Worm (Caenorhabditis elegans): ENCODE data around the gene nhr-258.

The nhr-258 gene

ce11 chrIV:8043722-8044121 is 1.0 kb upstream of the nhr-258 start:
- peak; percentile 47 for TF ChIP-seq fos-1 (tag; optimal IDR thresholded peaks at IDR 0.05)
- no peak for TF ChIP-seq sma-9 (GFP tag; optimal IDR thresholded peaks at IDR 0.05)
- no peak for TF ChIP-seq sma-9 (tag; optimal IDR thresholded peaks at IDR 0.05)

- TF ChIP-seq crh-2 (tag; optimal IDR thresholded peaks at IDR 0.05) (no peak), ztf-11 (tag; optimal IDR thresholded peaks at IDR 0.05) (no peak), dmd-4 (tag; optimal IDR thresholded peaks at IDR 0.05) (no peak)
These were observed 3.3 kb downstream of the nhr-258 start for ce11 chrIV:8048083-8048482.

DNA sequence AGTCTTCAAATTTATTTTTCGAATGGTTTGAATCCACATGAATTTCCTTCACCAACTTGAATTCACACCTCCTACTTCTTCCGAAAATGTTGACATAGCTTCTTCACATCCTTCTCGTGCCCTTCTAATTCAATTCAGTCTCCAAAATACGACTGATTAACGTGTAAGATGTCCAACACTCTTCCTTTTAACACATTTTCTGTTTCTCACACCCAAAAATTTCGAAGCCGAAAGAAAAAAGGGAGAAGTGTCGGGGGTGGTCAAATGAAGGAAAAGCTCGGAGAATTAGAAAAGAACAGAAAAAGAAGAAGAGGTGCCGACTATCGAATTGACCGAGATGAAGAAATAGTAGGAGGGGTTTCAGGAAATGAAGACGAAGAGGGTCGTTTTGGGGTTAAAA is 8.0 kb downstream of the nhr-258 start:
- TF ChIP-seq nhr-6 (tag; optimal IDR thresholded peaks at IDR 0.05): no peak

- TF ChIP-seq ama-1 (optimal IDR thresholded peaks at IDR 0.05) (no peak), egl-27 (tag; optimal IDR thresholded peaks at IDR 0.05) (no peak), nhr-237 (tag; optimal IDR thresholded peaks at IDR 0.05) (no peak), fos-1 (tag; optimal IDR thresholded peaks at IDR 0.05) (no peak)
These were observed 9.2 kb downstream of the nhr-258 start for ce11 chrIV:8053955-8054354.

DNA sequence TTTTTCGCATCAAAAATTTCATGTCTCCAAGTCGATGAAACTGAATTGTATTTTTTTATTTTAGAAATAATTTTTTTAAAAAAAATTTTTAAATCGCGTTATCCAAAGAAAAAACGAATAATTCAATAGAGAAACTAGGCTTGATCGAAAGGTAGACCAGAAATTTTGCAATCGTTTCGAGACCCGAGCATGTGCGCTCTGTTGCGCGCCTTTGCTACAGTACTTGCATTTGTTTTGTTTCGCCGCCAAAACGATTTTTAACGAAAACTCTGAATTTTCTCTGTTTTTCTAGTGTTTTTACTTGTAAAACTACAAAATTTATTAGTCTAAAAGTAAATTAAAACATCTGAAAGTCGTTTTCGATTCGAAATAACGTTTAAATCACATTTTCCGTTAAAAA is 16.5 kb downstream of the nhr-258 start:
- TF ChIP-seq egl-27 (tag; optimal IDR thresholded peaks at IDR 0.05): no peak
- TF ChIP-seq nhr-11 (tag; optimal IDR thresholded peaks at IDR 0.05): no peak
- no peak for TF ChIP-seq lin-11 (tag; optimal IDR thresholded peaks at IDR 0.05)
- no peak for TF ChIP-seq dmd-4 (tag; optimal IDR thresholded peaks at IDR 0.05)
- TF ChIP-seq lin-39 (tag; optimal IDR thresholded peaks at IDR 0.05): no peak
- TF ChIP-seq ama-1 (optimal IDR thresholded peaks at IDR 0.05): no peak
- no peak for TF ChIP-seq unc-39 (tag; optimal IDR thresholded peaks at IDR 0.05)
- TF ChIP-seq elt-3 (tag; optimal IDR thresholded peaks at IDR 0.05): no peak
- TF ChIP-seq mdl-1 (tag; optimal IDR thresholded peaks at IDR 0.05): no peak
- no peak for TF ChIP-seq lsy-2 (tag; optimal IDR thresholded peaks at IDR 0.05)
- TF ChIP-seq unc-62 (GFP tag; optimal IDR thresholded peaks at IDR 0.05): no peak

DNA sequence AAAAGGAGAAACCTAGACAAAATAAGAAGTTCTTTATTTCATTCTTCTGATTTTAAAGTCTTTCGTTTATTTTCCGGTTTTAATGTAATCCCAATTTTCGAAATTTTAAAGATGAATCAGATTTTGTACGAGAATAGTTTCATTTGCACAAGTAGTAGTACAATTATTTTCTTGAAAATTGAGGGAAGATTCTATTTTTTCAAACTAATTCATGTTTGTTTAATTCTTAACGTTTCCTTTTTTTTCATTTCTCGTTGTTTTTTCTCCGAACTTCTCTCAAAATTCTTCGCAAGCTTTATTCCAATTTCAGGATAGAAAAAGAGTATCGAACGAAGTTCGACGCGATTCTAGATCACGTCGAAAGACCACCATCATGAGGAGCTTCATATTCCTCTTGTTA is 17.6 kb downstream of the nhr-258 start, which contains the start of gene sax-7:
Gene sax-7, plus strand, starts transcription at position 301 of the 400 bp plus-strand sequence.
- TF ChIP-seq ztf-1 (GFP tag; conservative IDR thresholded peaks at IDR 0.05): no peak
- TF ChIP-seq nhr-21 (tag; optimal IDR thresholded peaks at IDR 0.05): no peak
- no peak for TF ChIP-seq sma-9 (GFP tag; optimal IDR thresholded peaks at IDR 0.05)
- no peak for TF ChIP-seq sma-9 (tag; optimal IDR thresholded peaks at IDR 0.05)
- no peak for TF ChIP-seq elt-3 (tag; optimal IDR thresholded peaks at IDR 0.05)
- TF ChIP-seq nhr-10 (tag; optimal IDR thresholded peaks at IDR 0.05): no peak
- no peak for TF ChIP-seq unc-62 (GFP tag; optimal IDR thresholded peaks at IDR 0.05)
- no peak for TF ChIP-seq F13H6.1 (tag; optimal IDR thresholded peaks at IDR 0.05)
- TF ChIP-seq nhr-23 (tag; optimal IDR thresholded peaks at IDR 0.05): no peak
- no peak for TF ChIP-seq aly-2 (tag; optimal IDR thresholded peaks at IDR 0.05)
- TF ChIP-seq lin-39 (tag; optimal IDR thresholded peaks at IDR 0.05): no peak
- TF ChIP-seq nhr-25 (tag; optimal IDR thresholded peaks at IDR 0.05): no peak
- no peak for TF ChIP-seq C34F6.9 (tag; optimal IDR thresholded peaks at IDR 0.05)
- TF ChIP-seq nhr-11 (tag; optimal IDR thresholded peaks at IDR 0.05): no peak
- no peak for TF ChIP-seq ama-1 (optimal IDR thresholded peaks at IDR 0.05)
- TF ChIP-seq crh-2 (tag; optimal IDR thresholded peaks at IDR 0.05): no peak

- TF ChIP-seq C34F6.9 (tag; optimal IDR thresholded peaks at IDR 0.05) (peak; percentile 33), skn-1 (tag; optimal IDR thresholded peaks at IDR 0.05) (no peak), snpc-4 (tag; optimal IDR thresholded peaks at IDR 0.05) (peak; percentile 3), unc-39 (tag; optimal IDR thresholded peaks at IDR 0.05) (no peak), lsy-2 (tag; optimal IDR thresholded peaks at IDR 0.05) (peak in 1 of 2 experiments; percentile 48), elt-3 (tag; optimal IDR thresholded peaks at IDR 0.05) (no peak), aly-2 (tag; optimal IDR thresholded peaks at IDR 0.05) (no peak), lin-13 (GFP tag; optimal IDR thresholded peaks at IDR 0.05) (peak; percentile 12), unc-55 (GFP tag; optimal IDR thresholded peaks at IDR 0.05) (peak; percentile 76), mbf-1 (tag; optimal IDR thresholded peaks at IDR 0.05) (no peak), egl-27 (tag; optimal IDR thresholded peaks at IDR 0.05) (no peak), unc-62 (GFP tag; optimal IDR thresholded peaks at IDR 0.05) (no peak), sma-9 (GFP tag; optimal IDR thresholded peaks at IDR 0.05) (peak; percentile 40), sma-9 (tag; optimal IDR thresholded peaks at IDR 0.05) (no peak), nhr-129 (tag; optimal IDR thresholded peaks at IDR 0.05) (peak; percentile 77), sem-4 (tag; optimal IDR thresholded peaks at IDR 0.05) (peak; percentile 69), ztf-1 (GFP tag; conservative IDR thresholded peaks at IDR 0.05) (no peak), F13H6.1 (tag; optimal IDR thresholded peaks at IDR 0.05) (peak; percentile 51), dmd-4 (tag; optimal IDR thresholded peaks at IDR 0.05) (no peak), nhr-25 (tag; optimal IDR thresholded peaks at IDR 0.05) (peak; percentile 22), Y55F3AM.14 (GFP tag; optimal IDR thresholded peaks at IDR 0.05) (peak; percentile 26), zag-1 (tag; optimal IDR thresholded peaks at IDR 0.05) (peak; percentile 38), nhr-21 (tag; optimal IDR thresholded peaks at IDR 0.05) (no peak), elt-1 (tag; optimal IDR thresholded peaks at IDR 0.05) (no peak)
These were observed 21.9 kb downstream of the nhr-258 start for ce11 chrIV:8066598-8066997.

Data from whole organism, L2 larva.